Fruit fly (Drosophila melanogaster) whole organism, wandering third instar larva: ENCODE data around the gene Serinc.

Experiments
- Abd-B ChIP-seq: fragments of >200 bp; optimal IDR thresholded peaks from 2 replicates; lab custom pipeline; 2017; ENCODE audit warnings: missing biosample characterization, missing genetic modification characterization
- CG32264 ChIP-seq: fragments of 200-800 bp; sonication (Bioruptor generic); optimal IDR thresholded peaks from 2 replicates; lab custom pipeline; 2016; ENCODE audit warnings: missing biosample characterization, missing genetic modification characterization
- CG9705 ChIP-seq: fragments of 200-800 bp; sonication (Bioruptor generic); optimal IDR thresholded peaks from 2 replicates; lab custom pipeline; 2018; ENCODE audit warnings: missing biosample characterization, mild to moderate bottlenecking, missing genetic modification characterization
- Dfd ChIP-seq: fragments of >200 bp; optimal IDR thresholded peaks from 2 replicates; lab custom pipeline; 2017; ENCODE audit warnings: missing biosample characterization, missing genetic modification characterization
- Dif ChIP-seq: fragments of 200-275, 200-300 bp; sonication (Bioruptor generic); optimal IDR thresholded peaks from 2 replicates; lab custom pipeline; 2018; ENCODE audit warnings: missing biosample characterization, missing genetic modification characterization; ENCODE audit not compliant: partially characterized antibody
- HLH106 ChIP-seq: fragments of 200-800 bp; optimal IDR thresholded peaks from 3 replicates; lab custom pipeline; 2019; ENCODE audit warnings: missing biosample characterization, mild to moderate bottlenecking, missing genetic modification characterization, moderate library complexity
- Hnf4 ChIP-seq: fragments of 200-800 bp; sonication (Bioruptor generic); optimal IDR thresholded peaks from 2 replicates; lab custom pipeline; 2016; ENCODE audit warnings: missing biosample characterization, mild to moderate bottlenecking, missing genetic modification characterization
- Hr83 ChIP-seq: fragments of 200-300 bp; sonication (Bioruptor generic); optimal IDR thresholded peaks from 2 replicates; lab custom pipeline; 2016; ENCODE audit warnings: missing biosample characterization, mild to moderate bottlenecking, missing genetic modification characterization, moderate library complexity; ENCODE audit not compliant: poor library complexity, severe bottlenecking
- Jra ChIP-seq: sonication (Bioruptor generic); optimal IDR thresholded peaks from 2 replicates; lab custom pipeline; 2016; ENCODE audit warnings: missing biosample characterization, missing genetic modification characterization
- Mio ChIP-seq: sonication (Bioruptor generic); optimal IDR thresholded peaks from 2 replicates; lab custom pipeline; 2016; ENCODE audit warnings: missing biosample characterization, missing genetic modification characterization
- N ChIP-seq: fragments of >200 bp; optimal IDR thresholded peaks from 2 replicates; lab custom pipeline; 2018; ENCODE audit warnings: missing biosample characterization, missing external identifiers, missing genetic modification characterization
- OdsH ChIP-seq: fragments of 200-800 bp; sonication (Bioruptor generic); optimal IDR thresholded peaks from 2 replicates; lab custom pipeline; 2016; ENCODE audit warnings: missing biosample characterization, mild to moderate bottlenecking, missing genetic modification characterization
- Rel ChIP-seq, 2 experiments: fragments of 200-800 bp; sonication (Bioruptor generic) in 1 of 2; optimal IDR thresholded peaks; 2 replicates in 1 of 2; 3 replicates in 1 of 2; lab custom pipeline; 2016 to 2019; ENCODE audit warnings: mild to moderate bottlenecking in 2 of 2, missing biosample characterization in 2 of 2, missing genetic modification characterization in 2 of 2, moderate library complexity in 1 of 2
- Sp1 ChIP-seq: fragments of 200-800 bp; sonication (Bioruptor generic); optimal IDR thresholded peaks from 3 replicates; lab custom pipeline; 2019; ENCODE audit warnings: missing biosample characterization, mild to moderate bottlenecking, missing genetic modification characterization, moderate library complexity
- Vsx2 ChIP-seq: fragments of 200-300, 225-300 bp; sonication (Bioruptor generic); optimal IDR thresholded peaks from 2 replicates; lab custom pipeline; 2018; ENCODE audit warnings: missing biosample characterization, missing genetic modification characterization; ENCODE audit not compliant: partially characterized antibody
- br ChIP-seq: fragments of 200-800 bp; sonication (Bioruptor generic); optimal IDR thresholded peaks from 2 replicates; lab custom pipeline; 2016; ENCODE audit warnings: missing biosample characterization, missing genetic modification characterization
- brk ChIP-seq: fragments of 200-800 bp; sonication (Bioruptor generic); optimal IDR thresholded peaks from 2 replicates; lab custom pipeline; 2016; ENCODE audit warnings: missing biosample characterization, mild to moderate bottlenecking, missing genetic modification characterization
- dl ChIP-seq, 2 experiments: fragments of 175-275, 200-275 bp in 1 of 2; fragments of 200-275 bp in 1 of 2; sonication (Bioruptor generic); optimal IDR thresholded peaks; lab custom pipeline; 2018; ENCODE audit warnings: mild to moderate bottlenecking in 2 of 2, missing biosample characterization in 2 of 2, missing genetic modification characterization in 2 of 2, moderate library complexity in 2 of 2; ENCODE audit not compliant: partially characterized antibody in 2 of 2, insufficient read depth in 1 of 2
- dmrt93B ChIP-seq: fragments of 200-800 bp; sonication (Bioruptor generic); optimal IDR thresholded peaks from 2 replicates; lab custom pipeline; 2018; ENCODE audit warnings: missing biosample characterization, mild to moderate bottlenecking, missing genetic modification characterization
- fru ChIP-seq: fragments of 200-800 bp; sonication (Bioruptor generic); optimal IDR thresholded peaks from 3 replicates; lab custom pipeline; 2016; ENCODE audit warnings: missing biosample characterization, mild to moderate bottlenecking, missing genetic modification characterization
- lola ChIP-seq: fragments of >200 bp; optimal IDR thresholded peaks from 2 replicates; lab custom pipeline; 2017; ENCODE audit warnings: missing biosample characterization, missing genetic modification characterization
- rgr ChIP-seq: fragments of 200-800 bp; sonication (Bioruptor generic); optimal IDR thresholded peaks from 3 replicates; lab custom pipeline; 2016; ENCODE audit warnings: missing biosample characterization, mild to moderate bottlenecking, missing genetic modification characterization
- sv ChIP-seq: fragments of 200-800 bp; sonication (Bioruptor generic); optimal IDR thresholded peaks from 3 replicates; lab custom pipeline; 2016; ENCODE audit warnings: missing biosample characterization, missing genetic modification characterization
- usp ChIP-seq: fragments of >200 bp; optimal IDR thresholded peaks from 2 replicates; lab custom pipeline; 2017; ENCODE audit warnings: missing biosample characterization, missing genetic modification characterization
- woc ChIP-seq: sonication (Bioruptor generic); optimal IDR thresholded peaks from 2 replicates; lab custom pipeline; 2016; ENCODE audit warnings: missing biosample characterization, mild to moderate bottlenecking, missing genetic modification characterization

The Serinc gene

DNA sequence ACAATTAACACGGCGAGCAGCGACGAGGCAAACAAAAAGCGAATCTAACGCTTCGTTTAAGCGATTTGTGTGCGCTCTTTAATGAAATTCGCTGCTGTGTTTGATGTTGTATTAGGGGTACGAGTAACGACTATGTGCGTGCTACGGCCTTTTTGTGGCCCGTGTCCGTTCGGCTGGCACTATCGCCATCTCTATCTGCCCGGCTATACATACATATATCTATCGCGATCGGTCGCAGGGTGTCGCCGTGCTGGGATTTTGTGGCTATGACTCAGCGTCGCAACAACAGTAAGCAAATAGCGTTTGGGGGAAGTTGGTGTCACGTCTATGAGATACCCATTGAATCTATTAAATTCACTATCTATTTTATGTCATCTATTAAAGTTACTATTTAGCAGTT, 18.8 kb upstream of the Serinc start:
- no peak for TF ChIP-seq Rel (GFP tag; optimal IDR thresholded peaks at IDR 0.05; lab: Kevin White, UChicago)
- TF ChIP-seq Rel (tag; optimal IDR thresholded peaks at IDR 0.05; lab: Kevin White, UChicago) = peak; percentile 11
- no peak for TF ChIP-seq brk (GFP tag; lab: Kevin White, UChicago)

DNA sequence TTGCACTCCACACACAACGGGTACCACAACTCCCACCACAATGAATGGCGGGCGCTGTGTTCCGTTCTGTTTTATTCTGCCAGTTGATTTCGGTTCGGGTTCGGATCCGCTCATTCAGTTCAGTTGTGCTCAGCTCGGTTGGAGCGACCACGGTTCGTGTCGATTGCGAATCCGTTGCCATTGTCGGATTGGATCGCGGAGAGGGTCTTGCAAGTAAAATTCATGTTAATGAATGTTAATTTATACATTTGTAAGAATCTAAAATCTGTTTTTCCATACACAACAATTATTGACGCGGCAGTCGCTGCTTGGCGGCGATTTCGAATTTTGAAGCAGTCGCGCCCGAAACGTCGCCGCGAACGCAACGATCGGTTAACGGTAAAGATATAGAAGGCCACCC, 18.0 kb upstream of the Serinc start, which contains the start of gene Gagr:
Gagr (plus strand) TSS at position 81 of the 400 bp plus-strand sequence.
- TF ChIP-seq Rel (GFP tag; optimal IDR thresholded peaks at IDR 0.05; lab: Kevin White, UChicago) = no peak
- peak; percentile 5 for TF ChIP-seq Rel (tag; optimal IDR thresholded peaks at IDR 0.05; lab: Kevin White, UChicago)
- TF ChIP-seq brk (GFP tag; lab: Kevin White, UChicago) = no peak
- TF ChIP-seq OdsH (GFP tag; lab: Kevin White, UChicago) = no peak
- TF ChIP-seq HLH106 (tag; lab: Kevin White, UChicago) = no peak
- TF ChIP-seq Abd-B (GFP tag; lab: Kevin White, UChicago) = no peak
- no peak for TF ChIP-seq Dfd

DNA sequence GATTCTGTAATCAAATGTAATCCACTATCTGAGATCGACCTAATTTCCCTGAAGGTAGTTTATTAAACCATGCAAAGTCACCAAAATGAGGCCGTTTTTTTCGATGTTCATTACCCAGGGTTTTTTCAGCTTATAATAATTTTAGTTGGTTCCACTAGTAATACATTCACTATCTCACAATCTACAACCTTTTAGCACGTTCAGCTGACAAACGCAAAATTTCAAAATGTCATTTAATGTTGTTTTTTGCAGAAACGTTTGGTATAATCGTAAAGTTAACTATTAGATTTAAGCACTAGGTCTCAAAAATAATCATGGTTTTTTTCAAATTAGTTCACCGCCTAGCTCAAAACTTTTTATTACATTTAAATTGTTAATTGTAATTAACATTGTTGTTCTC, 12.3 kb upstream of the Serinc start, which contains the start of gene CG44836:
CG44836 (minus strand) TSS at position 101 of the 400 bp plus-strand sequence.
- no peak for TF ChIP-seq Jra (GFP tag; lab: Kevin White, UChicago)
- no peak for TF ChIP-seq dmrt93B (GFP tag; lab: Kevin White, UChicago)
- no peak for TF ChIP-seq rgr (GFP tag; lab: Kevin White, UChicago)
- TF ChIP-seq N (GFP tag; lab: Kevin White, UChicago) = no peak
- no peak for TF ChIP-seq usp
- no peak for TF ChIP-seq fru (GFP tag; lab: Kevin White, UChicago)
- no peak for TF ChIP-seq HLH106 (tag; lab: Kevin White, UChicago)
- no peak for TF ChIP-seq Mio
- TF ChIP-seq Hr83 (GFP tag; lab: Kevin White, UChicago) = no peak
- no peak for TF ChIP-seq lola (GFP tag; lab: Kevin White, UChicago)

DNA sequence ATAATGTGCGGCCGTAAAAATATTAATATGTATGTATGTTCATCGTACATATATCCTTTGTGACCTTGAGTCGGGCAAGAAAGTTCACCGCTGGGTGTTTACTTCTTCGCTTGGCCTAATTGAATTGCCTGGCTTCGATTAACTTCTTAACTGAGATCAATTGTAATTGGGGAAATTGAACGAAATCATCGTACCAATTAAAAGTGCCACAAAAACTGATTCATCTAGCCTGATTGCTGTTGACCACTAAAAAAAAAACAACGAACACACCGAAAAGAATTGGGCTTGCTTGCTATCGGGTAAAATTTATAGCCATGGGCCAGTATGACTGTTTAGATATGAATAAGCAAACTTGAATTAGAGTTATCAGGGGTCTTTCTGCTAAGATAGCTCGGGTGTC, 10.3 kb upstream of the Serinc start:
- no peak for TF ChIP-seq Vsx2 (GFP tag; lab: Kevin White, UChicago)
- TF ChIP-seq Mio = no peak
- TF ChIP-seq CG32264 (GFP tag; lab: Kevin White, UChicago) = no peak
- no peak for TF ChIP-seq sv (GFP tag; lab: Kevin White, UChicago)
- no peak for TF ChIP-seq Hnf4 (GFP tag; lab: Kevin White, UChicago)
- TF ChIP-seq HLH106 (tag; lab: Kevin White, UChicago) = no peak
- TF ChIP-seq, all 38 proteins: peak for 0

DNA sequence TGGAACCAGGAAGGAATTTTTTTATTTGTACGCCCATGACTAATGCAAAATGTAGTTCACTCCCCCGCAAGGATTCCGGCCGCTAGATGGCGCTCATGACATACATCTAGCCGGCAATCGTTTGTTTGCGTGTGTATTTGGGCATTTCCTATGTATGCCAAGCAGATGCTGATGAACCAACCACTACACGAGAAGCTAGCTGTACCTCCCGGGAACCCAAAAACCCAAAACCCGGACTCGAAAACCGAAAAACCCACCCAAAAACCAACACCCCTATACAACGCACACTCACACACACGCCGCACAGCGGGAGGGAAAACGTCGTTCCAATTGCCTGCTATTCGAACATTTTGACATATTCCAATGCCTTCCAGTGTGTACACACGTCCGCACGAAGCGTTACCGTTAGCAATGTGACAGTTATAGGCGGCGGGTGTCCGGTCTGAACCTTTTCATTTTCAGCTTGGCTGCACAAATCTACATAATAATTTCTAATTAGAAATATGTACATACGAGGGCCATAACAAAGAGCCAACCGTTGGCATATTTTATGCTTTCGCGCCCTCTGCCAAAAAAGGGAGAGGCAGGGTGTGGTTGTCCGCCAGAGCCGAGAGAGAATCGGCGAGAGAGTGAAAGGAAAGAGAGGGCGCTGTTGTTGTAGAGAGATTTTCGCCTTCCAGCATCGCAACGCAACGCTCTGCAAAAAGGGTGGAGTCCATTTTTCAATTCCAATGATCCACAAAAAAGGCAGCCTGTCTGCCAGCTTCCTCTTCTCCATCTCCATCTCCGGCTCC, 4.5 kb upstream of the Serinc start:
- TF ChIP-seq Dif (GFP tag; lab: Kevin White, UChicago) (peak; percentile 71), Sp1 (GFP tag; lab: Kevin White, UChicago) (no peak), CG9705 (no peak), woc (GFP tag; lab: Kevin White, UChicago) (no peak), fru (GFP tag; lab: Kevin White, UChicago) (peak; percentile 31), brk (GFP tag; lab: Kevin White, UChicago) (no peak), Vsx2 (GFP tag; lab: Kevin White, UChicago) (no peak), Rel (GFP tag; optimal IDR thresholded peaks at IDR 0.05; lab: Kevin White, UChicago) (no peak), Rel (tag; optimal IDR thresholded peaks at IDR 0.05; lab: Kevin White, UChicago) (no peak), br (GFP tag; lab: Kevin White, UChicago) (no peak), dl (GFP tag; optimal IDR thresholded peaks at IDR 0.05; lab: Kevin White, UChicago; ENCODE audit: insufficient read depth in 1 of 2, partially characterized antibody in 2 of 2) (peak; percentile 60)
- TF ChIP-seq, all 38 proteins: peak for 3
